Worm (Caenorhabditis elegans): ENCODE data around the gene irld-42.

- TF ChIP-seq klf-2 (GFP tag; conservative IDR thresholded peaks at IDR 0.05) = no peak
- TF ChIP-seq T22C8.4 (GFP tag; IDR thresholded peaks at IDR 0.05) = no peak
- TF ChIP-seq tab-1 (GFP tag; IDR thresholded peaks at IDR 0.05) = no peak
Observed at ce11 chrV:1629329-1629728, 39.0 kb upstream of the irld-42 start, which contains the start of gene nhr-238.
